Worm (Caenorhabditis elegans): ENCODE data around the gene Y55H10A.2.

- TF ChIP-seq flt-1 (GFP tag; IDR thresholded peaks at IDR 0.05) (no peak), ref-1 (GFP tag; conservative IDR thresholded peaks at IDR 0.05) (no peak)
Measured at ce11 chrIV:3398078-3398477, 34.8 kb downstream of the Y55H10A.2 start.

Measured in whole organism, midembryonic.